Fruit fly (Drosophila melanogaster): ENCODE results near the gene Kaz.

The Kaz gene

DNA sequence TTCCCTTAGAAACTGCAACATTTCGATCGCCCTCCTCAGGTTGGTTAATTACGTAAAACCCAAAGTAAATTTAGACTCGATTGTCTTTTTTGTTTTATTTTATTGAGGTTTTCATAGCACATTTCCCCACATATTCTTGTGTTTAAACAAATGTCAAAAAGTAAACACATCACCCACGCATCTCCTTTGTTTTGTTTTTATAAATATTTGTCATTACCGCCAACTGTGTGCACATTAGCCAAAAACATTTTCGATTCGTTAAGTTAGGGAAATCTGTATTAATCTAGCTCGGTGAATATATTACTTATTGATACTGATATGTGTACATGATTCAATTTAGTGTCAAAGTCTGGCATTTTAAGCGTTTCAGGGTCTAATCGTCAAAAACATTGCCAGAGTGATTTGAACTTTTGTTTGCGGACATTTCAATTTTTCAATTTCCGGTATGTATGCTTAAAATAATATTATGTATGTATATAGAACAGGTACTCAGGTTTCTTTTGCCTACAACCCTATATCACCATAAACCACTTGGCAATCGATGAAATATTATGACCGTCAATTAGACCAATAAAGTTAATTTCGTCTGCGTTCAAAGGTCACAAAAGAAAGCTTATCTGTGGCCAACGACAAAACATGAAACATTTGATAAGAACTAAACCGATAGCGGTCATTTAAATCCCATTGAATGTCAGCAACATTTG, 20.0 kb downstream of the Kaz start (continued):
- TF ChIP-seq CG14441 (GFP tag; IDR thresholded peaks at IDR 0.05) (no peak), her (GFP tag; optimal IDR thresholded peaks at IDR 0.05) (no peak), CG8281 (tag; optimal IDR thresholded peaks at IDR 0.05) (peak; percentile 50), CG2875 (GFP tag; optimal IDR thresholded peaks at IDR 0.05) (peak; percentile 70), salm (tag; optimal IDR thresholded peaks at IDR 0.05) (peak; percentile 57), ara (GFP tag; IDR thresholded peaks at IDR 0.05) (no peak), hkb (optimal IDR thresholded peaks at IDR 0.05) (no peak), hkb (GFP tag; IDR thresholded peaks at IDR 0.05) (peak; percentile 33; the same call in 1 of the 2 replicates), CG2712 (tag; optimal IDR thresholded peaks at IDR 0.05) (peak; percentile 19), Atf6 (GFP tag; IDR thresholded peaks at IDR 0.05) (peak; percentile 45; the same call in 1 of the 2 replicates), tup (GFP tag; optimal IDR thresholded peaks at IDR 0.05) (peak; percentile 40), gro (GFP tag; optimal IDR thresholded peaks at IDR 0.05) (peak; percentile 17), CG7271 (tag; optimal IDR thresholded peaks at IDR 0.05) (peak; percentile 48), ems (GFP tag; optimal IDR thresholded peaks at IDR 0.05) (no peak), CG6254 (GFP tag; optimal IDR thresholded peaks at IDR 0.05) (peak; percentile 27), HLH3B (GFP tag; IDR thresholded peaks at IDR 0.05) (no peak), CG13894 (tag; optimal IDR thresholded peaks at IDR 0.05) (no peak), CG30431 (GFP tag; optimal IDR thresholded peaks at IDR 0.05) (no peak), kay (GFP tag; optimal IDR thresholded peaks at IDR 0.05) (no peak), peb (GFP tag; IDR thresholded peaks at IDR 0.05) (no peak), Sry-β (GFP tag; optimal IDR thresholded peaks at IDR 0.05) (peak; percentile 31), CG8478 (optimal IDR thresholded peaks at IDR 0.05) (no peak), CG10321 (GFP tag; IDR thresholded peaks at IDR 0.05) (no peak), CG34376 (GFP tag; optimal IDR thresholded peaks at IDR 0.05) (peak; percentile 83), Xbp1 (GFP tag; optimal IDR thresholded peaks at IDR 0.05) (no peak), CG10209 (GFP tag; optimal IDR thresholded peaks at IDR 0.05) (peak; percentile 63), aop (GFP tag; IDR thresholded peaks at IDR 0.05) (no peak), tap (tag; optimal IDR thresholded peaks at IDR 0.05) (no peak), sd (tag; optimal IDR thresholded peaks at IDR 0.05) (peak; percentile 17), pfk (GFP tag; optimal IDR thresholded peaks at IDR 0.05) (no peak), crp (GFP tag; optimal IDR thresholded peaks at IDR 0.05) (no peak), Ravus (GFP tag; IDR thresholded peaks at IDR 0.05) (no peak), Sox100B (GFP tag; optimal IDR thresholded peaks at IDR 0.05) (no peak), Hmx (GFP tag; optimal IDR thresholded peaks at IDR 0.05) (no peak), CG17912 (GFP tag; optimal IDR thresholded peaks at IDR 0.05) (no peak), ham (GFP tag; IDR thresholded peaks at IDR 0.05) (no peak), CG10267 (tag; optimal IDR thresholded peaks at IDR 0.05) (peak; percentile 2), Dek (tag; optimal IDR thresholded peaks at IDR 0.05) (peak; percentile 16), Bteb2 (GFP tag; optimal IDR thresholded peaks at IDR 0.05) (no peak), CG2116 (GFP tag; optimal IDR thresholded peaks at IDR 0.05) (peak; percentile 15), CG18619 (GFP tag; optimal IDR thresholded peaks at IDR 0.05) (peak; percentile 19), hbn (GFP tag; IDR thresholded peaks at IDR 0.05; ENCODE audit: partially characterized antibody) (no peak), esg (GFP tag; conservative IDR thresholded peaks at IDR 0.05) (no peak), sr (GFP tag; IDR thresholded peaks at IDR 0.05) (peak; percentile 29; the same call in 1 of the 3 replicates), fd64A (GFP tag; optimal IDR thresholded peaks at IDR 0.05) (peak; percentile 76), CG12236 (GFP tag; optimal IDR thresholded peaks at IDR 0.05) (peak; percentile 41), BEAF-32 (GFP tag; optimal IDR thresholded peaks at IDR 0.05) (no peak), CG9817 (tag; optimal IDR thresholded peaks at IDR 0.05) (peak; percentile 9), NC2β (GFP tag; optimal IDR thresholded peaks at IDR 0.05) (no peak), Dref (GFP tag; IDR thresholded peaks at IDR 0.05) (no peak)

Measured in whole organism, embryonic.